Fruit fly (Drosophila melanogaster) whole organism, embryonic: Measurements from ENCODE around the gene ND-SGDH.
A peak's percentile ranks its signal among the peaks of the same experiment; 100 is the strongest.

Experiments used
- CG10209 ChIP-seq: fragments of 200-800 bp; sonication (Bioruptor generic); optimal IDR thresholded peaks from 3 replicates; lab custom pipeline; 2017; ENCODE audit warnings: missing biosample characterization, mild to moderate bottlenecking, missing genetic modification characterization, missing genetic modification reagents
- CG11247 ChIP-seq: fragments of 200-800 bp; sonication (Bioruptor generic); IDR thresholded peaks from 2 replicates; pipeline ENCODE4 v1.3.6; 2022; ENCODE audit warnings: missing biosample characterization, missing genetic modification characterization
- CG11695 ChIP-seq: fragments of 200-800 bp; sonication (Bioruptor generic); IDR thresholded peaks from 3 replicates; pipeline ENCODE4 v1.3.6; 2022; ENCODE audit warnings: missing biosample characterization, missing genetic modification characterization
- CG12104 ChIP-seq: fragments of 200-800 bp; sonication (Bioruptor generic); optimal IDR thresholded peaks from 3 replicates; lab custom pipeline; 2016; ENCODE audit warnings: missing biosample characterization, missing genetic modification characterization
- CG13624 ChIP-seq: fragments of 200-800 bp; sonication (Bioruptor generic); optimal IDR thresholded peaks from 2 replicates; lab custom pipeline; 2016; ENCODE audit warnings: missing biosample characterization, missing genetic modification characterization
- CG13894 ChIP-seq: fragments of 200-800 bp; sonication (Bioruptor generic); optimal IDR thresholded peaks from 3 replicates; lab custom pipeline; 2018; ENCODE audit warnings: missing biosample characterization, mild to moderate bottlenecking, missing genetic modification characterization, moderate library complexity
- CG14441 ChIP-seq: fragments of 200-800 bp; sonication (Bioruptor generic); IDR thresholded peaks from 2 replicates; pipeline ENCODE4 v1.3.6; 2022; ENCODE audit warnings: missing biosample characterization, missing genetic modification characterization
- CG15514 ChIP-seq: fragments of 200-800 bp; sonication (Bioruptor generic); optimal IDR thresholded peaks from 3 replicates; lab custom pipeline; 2017; ENCODE audit warnings: missing biosample characterization, missing genetic modification characterization, mild to moderate bottlenecking, moderate library complexity, missing genetic modification reagents
- CG16863 ChIP-seq: fragments of 200-800 bp; sonication (Bioruptor generic); optimal IDR thresholded peaks from 3 replicates; lab custom pipeline; 2016; ENCODE audit warnings: missing biosample characterization, missing genetic modification characterization
- CG18011 ChIP-seq: fragments of 200-800 bp; sonication (Bioruptor generic); optimal IDR thresholded peaks from 2 replicates; lab custom pipeline; 2017; ENCODE audit warnings: missing biosample characterization, missing genetic modification characterization, mild to moderate bottlenecking, moderate library complexity, missing genotype
- CG1832 ChIP-seq: fragments of 200-800 bp; sonication (Bioruptor generic); optimal IDR thresholded peaks from 2 replicates; lab custom pipeline; 2017; ENCODE audit warnings: missing biosample characterization, mild to moderate bottlenecking, missing genetic modification characterization, inconsistent platforms
- CG2202 ChIP-seq: fragments of 200-800 bp; sonication (Bioruptor generic); optimal IDR thresholded peaks from 2 replicates; lab custom pipeline; 2018; ENCODE audit warnings: missing biosample characterization, mild to moderate bottlenecking, missing genetic modification characterization
- CG3281 ChIP-seq: fragments of 200-800 bp; sonication (Bioruptor generic); optimal IDR thresholded peaks from 3 replicates; lab custom pipeline; 2017; ENCODE audit warnings: missing biosample characterization, mild to moderate bottlenecking, missing genetic modification characterization
- CG34376 ChIP-seq: fragments of 200-800 bp; sonication (Bioruptor generic); optimal IDR thresholded peaks from 2 replicates; lab custom pipeline; 2018; ENCODE audit warnings: missing biosample characterization, mild to moderate bottlenecking, missing genetic modification characterization
- CG5180 ChIP-seq: fragments of 200-800 bp; sonication (Bioruptor generic); optimal IDR thresholded peaks from 3 replicates; lab custom pipeline; 2017; ENCODE audit warnings: missing biosample characterization, missing genetic modification characterization, mild to moderate bottlenecking, moderate library complexity, missing genetic modification reagents
- CG7839 ChIP-seq: fragments of 200-800 bp; sonication (Bioruptor generic); optimal IDR thresholded peaks from 3 replicates; lab custom pipeline; 2018; ENCODE audit warnings: missing biosample characterization, mild to moderate bottlenecking, missing genetic modification characterization, moderate library complexity
- CG8281 ChIP-seq: fragments of 200-800 bp; sonication (Bioruptor generic); optimal IDR thresholded peaks from 2 replicates; lab custom pipeline; 2018; ENCODE audit warnings: missing biosample characterization, mild to moderate bottlenecking, missing genetic modification characterization, moderate library complexity
- CG8388 ChIP-seq: fragments of 200-800 bp; sonication (Bioruptor generic); optimal IDR thresholded peaks from 2 replicates; lab custom pipeline; 2019; ENCODE audit warnings: missing biosample characterization, mild to moderate bottlenecking, missing genetic modification characterization, moderate library complexity
- D19A ChIP-seq: fragments of 200-800 bp; optimal IDR thresholded peaks from 3 replicates; lab custom pipeline; 2019; ENCODE audit warnings: missing biosample characterization, mild to moderate bottlenecking, missing genetic modification characterization, moderate library complexity
- D19B ChIP-seq: fragments of 200-800 bp; sonication (Bioruptor generic); optimal IDR thresholded peaks from 2 replicates; lab custom pipeline; 2017; ENCODE audit warnings: missing biosample characterization, mild to moderate bottlenecking, missing genetic modification characterization
- Dip2 ChIP-seq: fragments of 200-800 bp; sonication (Bioruptor generic); IDR thresholded peaks from 2 replicates; pipeline ENCODE4 v1.3.6; 2022; ENCODE audit warnings: missing biosample characterization, missing genetic modification characterization
- E2f2 ChIP-seq: fragments of 200-800 bp; sonication (Bioruptor generic); IDR thresholded peaks from 2 replicates; pipeline ENCODE4 v1.3.6; 2022; ENCODE audit warnings: missing biosample characterization, missing genetic modification characterization
- Eip74EF ChIP-seq, 2 experiments: fragments of 200-800 bp in 1 of 2; fragments of >200 bp in 1 of 2; sonication (Bioruptor generic) in 1 of 2; optimal IDR thresholded peaks; 2 replicates each; lab custom pipeline; 2017 to 2019; ENCODE audit warnings: missing biosample characterization in 2 of 2, missing genetic modification characterization in 2 of 2, mild to moderate bottlenecking in 1 of 2, moderate library complexity in 1 of 2
- HLHmδ ChIP-seq: fragments of 200-800 bp; sonication (Bioruptor generic); optimal IDR thresholded peaks from 2 replicates; lab custom pipeline; 2018; ENCODE audit warnings: missing biosample characterization, mild to moderate bottlenecking, missing genetic modification characterization, moderate library complexity
- HmgZ ChIP-seq: fragments of 200-800 bp; sonication (Bioruptor generic); optimal IDR thresholded peaks from 2 replicates; lab custom pipeline; 2018; ENCODE audit warnings: missing biosample characterization, mild to moderate bottlenecking, missing genetic modification characterization
- Max ChIP-seq: fragments of 200-800 bp; sonication (Bioruptor generic); optimal IDR thresholded peaks from 2 replicates; lab custom pipeline; 2016; ENCODE audit warnings: missing biosample characterization, mild to moderate bottlenecking, missing genetic modification characterization
- Med ChIP-seq: fragments of 200-800 bp; sonication (Bioruptor generic); peaks from one replicate; lab custom pipeline; 2016; ENCODE audit warnings: missing biosample characterization, missing genetic modification characterization, mild to moderate bottlenecking, inconsistent platforms, moderate library complexity
- Myb ChIP-seq: fragments of 200-800 bp; sonication (Bioruptor generic); optimal IDR thresholded peaks from 2 replicates; lab custom pipeline; 2016; ENCODE audit warnings: missing biosample characterization, missing genetic modification characterization
- NfI ChIP-seq: fragments of 200-800 bp; sonication (Bioruptor generic); optimal IDR thresholded peaks from 3 replicates; lab custom pipeline; 2018; ENCODE audit warnings: missing biosample characterization, mild to moderate bottlenecking, missing genetic modification characterization, moderate library complexity
- Oaz ChIP-seq: fragments of 200-800 bp; sonication (Bioruptor generic); IDR thresholded peaks from 2 replicates; pipeline ENCODE4 v1.3.6; 2022; ENCODE audit warnings: missing biosample characterization, missing genetic modification characterization
- Ravus ChIP-seq: fragments of 200-800 bp; sonication (Bioruptor generic); IDR thresholded peaks from 2 replicates; pipeline ENCODE4 v1.3.6; 2022; ENCODE audit warnings: missing biosample characterization, missing genetic modification characterization
- Rfx ChIP-seq: fragments of 200-800 bp; sonication (Bioruptor generic); IDR thresholded peaks from 2 replicates; pipeline ENCODE4 v1.3.6; 2022; ENCODE audit warnings: missing biosample characterization, missing genetic modification characterization
- Rx ChIP-seq: fragments of 200-800 bp; sonication (Bioruptor generic); IDR thresholded peaks from 2 replicates; pipeline ENCODE4 v1.3.6; 2022; ENCODE audit warnings: missing biosample characterization, missing genetic modification characterization
- dati ChIP-seq: fragments of 200-800 bp; sonication (Bioruptor generic); IDR thresholded peaks from 2 replicates; pipeline ENCODE4 v1.3.6; 2022; ENCODE audit warnings: missing biosample characterization, missing genetic modification characterization
- emc ChIP-seq: fragments of 200-800 bp; sonication (Bioruptor generic); optimal IDR thresholded peaks from 2 replicates; lab custom pipeline; 2016; ENCODE audit warnings: missing biosample characterization, missing genetic modification characterization
- en ChIP-seq: fragments of 200-800 bp; sonication (Bioruptor generic); optimal IDR thresholded peaks from 2 replicates; lab custom pipeline; 2016; ENCODE audit warnings: missing biosample characterization, missing genetic modification characterization
- esg ChIP-seq: fragments of 200-800 bp; sonication (Bioruptor generic); conservative IDR thresholded peaks from 2 replicates; pipeline ENCODE4 v1.3.6; 2022; ENCODE audit warnings: missing biosample characterization, missing genetic modification characterization
- fd3F ChIP-seq: fragments of 200-800 bp; sonication (Bioruptor generic); optimal IDR thresholded peaks from 2 replicates; lab custom pipeline; 2018; ENCODE audit warnings: missing biosample characterization, mild to moderate bottlenecking, missing genetic modification characterization, moderate library complexity
- grn ChIP-seq: fragments of 200-800 bp; sonication (Bioruptor generic); optimal IDR thresholded peaks from 3 replicates; lab custom pipeline; 2017; ENCODE audit warnings: missing biosample characterization, missing genetic modification characterization
- gt ChIP-seq: fragments of 200-800 bp; sonication (Bioruptor generic); IDR thresholded peaks from 2 replicates; pipeline ENCODE4 v1.3.6; 2022; ENCODE audit warnings: missing biosample characterization, missing genetic modification characterization
- hth ChIP-seq: fragments of >200 bp; optimal IDR thresholded peaks from 2 replicates; lab custom pipeline; 2017; ENCODE audit warnings: inconsistent platforms
- klu ChIP-seq: fragments of 200-800 bp; sonication (Bioruptor generic); IDR thresholded peaks from 2 replicates; pipeline ENCODE4 v1.3.6; 2022; ENCODE audit warnings: missing biosample characterization, missing genetic modification characterization
- knrl ChIP-seq: fragments of 200-800 bp; sonication (Bioruptor generic); IDR thresholded peaks from 3 replicates; pipeline ENCODE4 v1.3.6; 2022; ENCODE audit warnings: missing biosample characterization, missing genetic modification characterization; ENCODE audit not compliant: partially characterized antibody
- pros ChIP-seq: fragments of 200-800 bp; sonication (Bioruptor generic); optimal IDR thresholded peaks from 3 replicates; lab custom pipeline; 2019; ENCODE audit warnings: missing biosample characterization, mild to moderate bottlenecking, missing genetic modification characterization, moderate library complexity
- salm ChIP-seq: fragments of 200-800 bp; sonication (Bioruptor generic); optimal IDR thresholded peaks from 2 replicates; lab custom pipeline; 2018; ENCODE audit warnings: missing biosample characterization, mild to moderate bottlenecking, missing genetic modification characterization
- sc ChIP-seq, 3 experiments: fragments of >200 bp in 2 of 3; fragments of 200-800 bp in 1 of 3; sonication (Bioruptor generic) in 1 of 3; optimal IDR thresholded peaks; 2 replicates in 2 of 3; 3 replicates in 1 of 3; lab custom pipeline; 2017; ENCODE audit warnings: mild to moderate bottlenecking in 1 of 3, missing biosample characterization in 1 of 3, missing genetic modification characterization in 1 of 3, missing genetic modification reagents in 1 of 3
- sisA ChIP-seq: fragments of 200-800 bp; sonication (Bioruptor generic); IDR thresholded peaks from 2 replicates; pipeline ENCODE4 v1.3.6; 2022; ENCODE audit warnings: missing biosample characterization, missing genetic modification characterization
- ssp ChIP-seq: fragments of 200-800 bp; sonication (Bioruptor generic); IDR thresholded peaks from 2 replicates; pipeline ENCODE4 v1.3.6; 2022; ENCODE audit warnings: missing biosample characterization, missing genetic modification characterization
- tap ChIP-seq: fragments of 200-800 bp; optimal IDR thresholded peaks from 3 replicates; lab custom pipeline; 2019; ENCODE audit warnings: missing biosample characterization, mild to moderate bottlenecking, missing genetic modification characterization, moderate library complexity

The ND-SGDH gene

dm6 chr3L:12139232-12139698 is 881 bp upstream of the ND-SGDH start (continued):
- TF ChIP-seq en (peak; percentile 27), CG11695 (no peak; the same call in 2 of the 3 replicates), NfI (peak; percentile 43), Eip74EF (GFP tag; optimal IDR thresholded peaks at IDR 0.05; lab: Kevin White, UChicago) (peak in 1 of 2 experiments; percentile 5), grn (GFP tag; lab: Kevin White, UChicago) (no peak), CG13624 (GFP tag; lab: Kevin White, UChicago) (peak; percentile 57), CG7839 (tag; lab: Kevin White, UChicago) (peak; percentile 70), Myb (GFP tag; lab: Kevin White, UChicago) (peak; percentile 57), D19B (GFP tag; lab: Kevin White, UChicago) (peak; percentile 39), CG1832 (GFP tag; lab: Kevin White, UChicago) (no peak), ssp (GFP tag; lab: Robert Waterston, UW) (peak; percentile 45; the same call in 1 of the 2 replicates), Rfx (GFP tag; lab: Robert Waterston, UW) (peak; percentile 55), CG11247 (GFP tag; lab: Robert Waterston, UW) (peak; percentile 44; the same call in 1 of the 2 replicates), CG14441 (GFP tag; lab: Robert Waterston, UW) (0 out of 2 replicates have a peak, but pooled peaks have one; percentile 21), esg (GFP tag; lab: Robert Waterston, UW) (peak; percentile 27; the same call in 1 of the 2 replicates), CG8388 (peak; percentile 96), CG15514 (GFP tag; lab: Kevin White, UChicago) (peak; percentile 44), CG10209 (peak; percentile 60), Med (peak; percentile 92), CG12104 (GFP tag; lab: Kevin White, UChicago) (peak; percentile 11)

dm6 chr3L:12136630-12137029 is 1.8 kb downstream of the ND-SGDH start, which contains the start of the genes CG5645 and Atg12:
Gene CG5645 (minus strand): TSS chr3L:12136706.
Gene Atg12 (plus strand): TSS chr3L:12136967.
- TF ChIP-seq HLHmδ (no peak), CG18011 (GFP tag; lab: Kevin White, UChicago) (peak; percentile 10), CG3281 (peak; percentile 58), E2f2 (GFP tag; lab: Robert Waterston, UW) (peak; percentile 41; the same call in 1 of the 2 replicates), fd3F (peak; percentile 8), Oaz (peak; percentile 41; the same call in 1 of the 2 replicates), hth (lab: Kevin White, UChicago) (no peak), Ravus (0 out of 2 replicates have a peak, but pooled peaks have one; percentile 2), gt (GFP tag; lab: Robert Waterston, UW) (no peak), salm (tag; lab: Kevin White, UChicago) (no peak), sc (optimal IDR thresholded peaks at IDR 0.05; lab: Kevin White, UChicago) (no peak), sc (GFP tag; optimal IDR thresholded peaks at IDR 0.05; lab: Kevin White, UChicago) (no peak), tap (tag; lab: Kevin White, UChicago) (peak; percentile 76), CG34376 (GFP tag; lab: Kevin White, UChicago) (peak; percentile 57), HmgZ (tag; lab: Kevin White, UChicago) (peak; percentile 23), CG8281 (tag; lab: Kevin White, UChicago) (no peak), klu (GFP tag; lab: Robert Waterston, UW) (no peak; the same call in 1 of the 2 replicates), emc (no peak), Dip2 (GFP tag; lab: Robert Waterston, UW) (no peak), pros (GFP tag; lab: Kevin White, UChicago) (no peak), sisA (peak; percentile 41; the same call in 1 of the 2 replicates), Rx (GFP tag; lab: Robert Waterston, UW) (no peak), Max (GFP tag; lab: Kevin White, UChicago) (peak; percentile 74), knrl (GFP tag; lab: Robert Waterston, UW) (peak; percentile 84), CG13894 (tag; lab: Kevin White, UChicago) (no peak), CG5180 (GFP tag; lab: Kevin White, UChicago) (no peak), D19A (tag; lab: Kevin White, UChicago) (peak; percentile 65), CG16863 (GFP tag; lab: Kevin White, UChicago) (no peak), CG2202 (tag; lab: Kevin White, UChicago) (no peak), dati (GFP tag; lab: Robert Waterston, UW) (no peak)
